Fruit fly (Drosophila melanogaster): ENCODE results near the gene CG3552.
A peak's percentile ranks its signal among the peaks of the same experiment; 100 is the strongest.

Gene CG3552

dm6 chr3L:9460775-9461491 is 4.8 kb downstream of the CG3552 start, which contains the start of the genes CG3434 and CG44838 (continued):
- TF ChIP-seq CG14050 (GFP tag; IDR thresholded peaks at IDR 0.05) (peak; percentile 60), CG6765 (GFP tag; optimal IDR thresholded peaks at IDR 0.05) (peak; percentile 76), GATAe (GFP tag; conservative IDR thresholded peaks at IDR 0.05) (no peak), H2.0 (GFP tag; IDR thresholded peaks at IDR 0.05) (peak; percentile 24; the same call in 1 of the 2 replicates), CG34376 (GFP tag; optimal IDR thresholded peaks at IDR 0.05) (peak; percentile 70), Bdp1 (GFP tag; optimal IDR thresholded peaks at IDR 0.05) (peak; percentile 77), ro (GFP tag; IDR thresholded peaks at IDR 0.05) (no peak), dysf (GFP tag; IDR thresholded peaks at IDR 0.05) (peak; percentile 76), unpg (GFP tag; optimal IDR thresholded peaks at IDR 0.05) (peak; percentile 78), CG2889 (GFP tag; IDR thresholded peaks at IDR 0.05) (peak; percentile 60; the same call in 2 of the 3 replicates), grn (GFP tag; optimal IDR thresholded peaks at IDR 0.05) (peak; percentile 48), Ravus (GFP tag; IDR thresholded peaks at IDR 0.05) (no peak; the same call in 1 of the 2 replicates), CG2129 (GFP tag; IDR thresholded peaks at IDR 0.05; ENCODE audit: partially characterized antibody) (no peak), HHEX (GFP tag; optimal IDR thresholded peaks at IDR 0.05) (peak; percentile 62), Myb (GFP tag; optimal IDR thresholded peaks at IDR 0.05) (peak; percentile 60), fd96Cb (tag; optimal IDR thresholded peaks at IDR 0.05) (peak; percentile 64), CG10979 (tag; optimal IDR thresholded peaks at IDR 0.05) (peak; percentile 73), ash1 (GFP tag; optimal IDR thresholded peaks at IDR 0.05) (no peak), bab2 (GFP tag; optimal IDR thresholded peaks at IDR 0.05) (peak; percentile 76), caup (GFP tag; optimal IDR thresholded peaks at IDR 0.05; ENCODE audit: severe bottlenecking) (peak; percentile 83), ems (GFP tag; optimal IDR thresholded peaks at IDR 0.05) (peak; percentile 77), CG10321 (GFP tag; IDR thresholded peaks at IDR 0.05) (no peak), Side (GFP tag; optimal IDR thresholded peaks at IDR 0.05) (peak; percentile 65), dan (GFP tag; IDR thresholded peaks at IDR 0.05) (no peak), unc-4 (GFP tag; IDR thresholded peaks at IDR 0.05; ENCODE audit: partially characterized antibody) (peak; percentile 45; the same call in 1 of the 2 replicates), CG34422 (GFP tag; IDR thresholded peaks at IDR 0.05) (peak; percentile 42; the same call in 1 of the 3 replicates), C15 (GFP tag; IDR thresholded peaks at IDR 0.05) (peak; percentile 52; the same call in 1 of the 3 replicates), CG15269 (tag; optimal IDR thresholded peaks at IDR 0.05) (peak; percentile 85), salm (tag; optimal IDR thresholded peaks at IDR 0.05) (peak; percentile 37), sima (GFP tag; optimal IDR thresholded peaks at IDR 0.05) (peak; percentile 29), CG15696 (tag; optimal IDR thresholded peaks at IDR 0.05) (peak; percentile 84), Fer3 (tag; optimal IDR thresholded peaks at IDR 0.05) (peak; percentile 71), CG11085 (GFP tag; IDR thresholded peaks at IDR 0.05) (peak; percentile 62; the same call in 1 of the 2 replicates), lbe (GFP tag; optimal IDR thresholded peaks at IDR 0.05) (peak; percentile 47), CG4707 (GFP tag; optimal IDR thresholded peaks at IDR 0.05) (no peak), cg (GFP tag; optimal IDR thresholded peaks at IDR 0.05) (peak; percentile 60), MTF-1 (GFP tag; optimal IDR thresholded peaks at IDR 0.05; ENCODE audit: borderline replicate concordance) (peak; percentile 36), CG17359 (tag; optimal IDR thresholded peaks at IDR 0.05) (peak; percentile 79), Scr (GFP tag; IDR thresholded peaks at IDR 0.05; ENCODE audit: partially characterized antibody) (peak; percentile 33), CG3838 (GFP tag; optimal IDR thresholded peaks at IDR 0.05) (peak; percentile 27), pros (GFP tag; optimal IDR thresholded peaks at IDR 0.05) (peak; percentile 17), gem (tag; optimal IDR thresholded peaks at IDR 0.05) (peak; percentile 88), ase (GFP tag; IDR thresholded peaks at IDR 0.05) (peak; percentile 73), CG43689 (GFP tag; IDR thresholded peaks at IDR 0.05) (no peak), scrt (GFP tag; optimal IDR thresholded peaks at IDR 0.05) (peak; percentile 75), CG18476 (GFP tag; optimal IDR thresholded peaks at IDR 0.05) (peak; percentile 64), CG14667 (GFP tag; IDR thresholded peaks at IDR 0.05) (peak; percentile 47; the same call in 1 of the 2 replicates), Oaz (GFP tag; IDR thresholded peaks at IDR 0.05) (no peak)

All from whole organism, embryonic.